Fruit fly (Drosophila melanogaster) whole organism, embryonic: ENCODE measurements around the gene CG31798.

Source experiments
- CG1602 ChIP-seq: fragments of 200-800 bp; sonication (Bioruptor generic); optimal IDR thresholded peaks from 3 replicates; lab custom pipeline; 2016; ENCODE audit warnings: missing biosample characterization, missing genetic modification characterization
- CG30020 ChIP-seq: fragments of 200-800 bp; optimal IDR thresholded peaks from 2 replicates; lab custom pipeline; 2019; ENCODE audit warnings: missing biosample characterization, mild to moderate bottlenecking, missing genetic modification characterization, moderate library complexity
- Hmr ChIP-seq: fragments of 200-800 bp; sonication (Bioruptor generic); optimal IDR thresholded peaks from 3 replicates; lab custom pipeline; 2017; ENCODE audit warnings: mild to moderate bottlenecking, missing biosample characterization, missing genetic modification reagents, missing genetic modification characterization
- Nf-YC ChIP-seq: fragments of 200-800 bp; optimal IDR thresholded peaks from 3 replicates; lab custom pipeline; 2019; ENCODE audit warnings: missing biosample characterization, mild to moderate bottlenecking, missing genetic modification characterization, moderate library complexity
- Spps ChIP-seq: fragments of 200-800 bp; sonication (Bioruptor generic); optimal IDR thresholded peaks from 2 replicates; lab custom pipeline; 2018; ENCODE audit warnings: missing biosample characterization, mild to moderate bottlenecking, missing genetic modification characterization
- tap ChIP-seq: fragments of 200-800 bp; optimal IDR thresholded peaks from 3 replicates; lab custom pipeline; 2019; ENCODE audit warnings: missing biosample characterization, mild to moderate bottlenecking, missing genetic modification characterization, moderate library complexity
- tll ChIP-seq, 2 experiments: fragments of 200-800 bp in 1 of 2; fragments of >200 bp in 1 of 2; sonication (Bioruptor generic) in 1 of 2; optimal IDR thresholded peaks; 2 replicates each; lab custom pipeline; 2017 to 2019; ENCODE audit warnings: missing biosample characterization in 2 of 2, missing genetic modification characterization in 2 of 2, mild to moderate bottlenecking in 1 of 2, moderate library complexity in 1 of 2
- toy ChIP-seq: fragments of 200-800 bp; sonication (Bioruptor generic); IDR thresholded peaks from 2 replicates; pipeline ENCODE4 v1.3.6; 2022; ENCODE audit warnings: missing biosample characterization, missing genetic modification characterization

dm6 chr2L:19415859-19416258 is 21.9 kb downstream of the CG31798 start:
- TF ChIP-seq Spps (tag; lab: Kevin White, UChicago) (no peak), CG1602 (GFP tag; lab: Kevin White, UChicago) (no peak), tap (tag; lab: Kevin White, UChicago) (no peak), toy (no peak), Hmr (no peak), tll (GFP tag; optimal IDR thresholded peaks at IDR 0.05; lab: Kevin White, UChicago) (no peak), CG30020 (tag; lab: Kevin White, UChicago) (no peak), Nf-YC (tag; lab: Kevin White, UChicago) (peak; percentile 4)
